Worm (Caenorhabditis elegans) whole organism, L4 larva: ENCODE measurements around the gene ZK1240.9.

Experiments used
- D1046.2 ChIP-seq: fragments of 200-800 bp; sonication (Bioruptor generic); IDR thresholded peaks from 2 replicates; pipeline ENCODE4 v1.3.6; 2022; ENCODE audit warnings: missing genetic modification characterization, missing compliant biosample characterization
- F10B5.3 ChIP-seq: sonication (generic microtip); optimal IDR thresholded peaks from 2 replicates; lab custom pipeline; 2016; ENCODE audit warnings: mild to moderate bottlenecking, missing genetic modification characterization, missing compliant biosample characterization
- F26F4.8 ChIP-seq: fragments of 200-800 bp; sonication (Bioruptor generic); conservative IDR thresholded peaks from 2 replicates; pipeline ENCODE4 v1.3.6; 2022; ENCODE audit warnings: missing genetic modification characterization, missing compliant biosample characterization
- F37D6.2 ChIP-seq: sonication (generic microtip); optimal IDR thresholded peaks from 2 replicates; lab custom pipeline; 2016; ENCODE audit warnings: mild to moderate bottlenecking, missing genetic modification characterization, missing compliant biosample characterization
- F49E8.2 ChIP-seq: sonication (generic microtip); optimal IDR thresholded peaks from 2 replicates; lab custom pipeline; 2016; ENCODE audit warnings: missing compliant biosample characterization, mild to moderate bottlenecking, missing genetic modification characterization, borderline replicate concordance
- T26A8.4 ChIP-seq: fragments of 200-800 bp; sonication (Bioruptor generic); IDR thresholded peaks from 2 replicates; pipeline ENCODE4 v1.3.6; 2022; ENCODE audit warnings: missing genetic modification characterization, missing compliant biosample characterization
- ZK337.2 ChIP-seq: fragments of 200-800 bp; sonication (Bioruptor generic); IDR thresholded peaks from 2 replicates; pipeline ENCODE4 v1.3.6; 2022; ENCODE audit warnings: missing genetic modification reagents, missing genetic modification characterization, missing compliant biosample characterization
- ZK546.5 ChIP-seq, 2 experiments: sonication (generic microtip); optimal IDR thresholded peaks; 2 replicates each; lab custom pipeline; 2017; ENCODE audit warnings: missing biosample characterization in 2 of 2, missing genetic modification characterization in 2 of 2
- aha-1 ChIP-seq: fragments of 150-350 bp; peaks from one replicate; lab custom pipeline; 2014; ENCODE audit warnings: missing biosample characterization, missing genetic modification characterization
- ama-1 ChIP-seq: fragments of 150-350 bp; optimal IDR thresholded peaks from 2 replicates; lab custom pipeline; 2014; ENCODE audit warnings: inconsistent platforms, mixed read lengths
- arid-1 ChIP-seq: fragments of 200-800 bp; sonication (Bioruptor generic); conservative IDR thresholded peaks from 2 replicates; pipeline ENCODE4 v1.3.6; 2022; ENCODE audit warnings: missing genetic modification reagents, missing genetic modification characterization, missing compliant biosample characterization
- ceh-32 ChIP-seq: sonication (generic microtip); optimal IDR thresholded peaks from 2 replicates; lab custom pipeline; 2016; ENCODE audit warnings: mild to moderate bottlenecking, missing genetic modification characterization, missing compliant biosample characterization; ENCODE audit not compliant: poor library complexity
- ces-1 ChIP-seq: fragments of 150-350 bp; sonication (generic microtip); optimal IDR thresholded peaks from 4 replicates; lab custom pipeline; 2014; ENCODE audit warnings: missing biosample characterization, missing genetic modification reagents, missing genetic modification characterization
- daf-12 ChIP-seq: fragments of 150-350 bp; optimal IDR thresholded peaks from 2 replicates; lab custom pipeline; 2014; ENCODE audit warnings: missing biosample characterization, missing genetic modification reagents, missing genetic modification characterization
- dmd-6 ChIP-seq: fragments of 200-800 bp; sonication (Bioruptor generic); IDR thresholded peaks from 2 replicates; pipeline ENCODE4 v1.3.6; 2022; ENCODE audit warnings: missing genetic modification reagents, missing genetic modification characterization, missing compliant biosample characterization
- egl-43 ChIP-seq: fragments of 200-800 bp; sonication (Bioruptor generic); IDR thresholded peaks from 2 replicates; pipeline ENCODE4 v1.3.6; 2022; ENCODE audit warnings: missing genetic modification reagents, missing genetic modification characterization, missing compliant biosample characterization
- lin-13 ChIP-seq: fragments of 150-350 bp; optimal IDR thresholded peaks from 2 replicates; lab custom pipeline; 2014; ENCODE audit warnings: missing biosample characterization, missing genetic modification reagents, missing genetic modification characterization
- lin-29 ChIP-seq: fragments of 200-800 bp; sonication (Bioruptor generic); IDR thresholded peaks from 2 replicates; pipeline ENCODE4 v1.3.6; 2022; ENCODE audit warnings: missing genetic modification reagents, missing genetic modification characterization, missing compliant biosample characterization
- madf-9 ChIP-seq: fragments of 200-800 bp; sonication (Bioruptor generic); conservative IDR thresholded peaks from 2 replicates; pipeline ENCODE4 v1.3.6; 2022; ENCODE audit warnings: missing genetic modification reagents, missing genetic modification characterization, missing compliant biosample characterization
- mdt-29 ChIP-seq: fragments of 200-800 bp; sonication (Bioruptor generic); IDR thresholded peaks from 2 replicates; pipeline ENCODE4 v1.3.6; 2022; ENCODE audit warnings: missing genetic modification reagents, missing genetic modification characterization, missing compliant biosample characterization
- nhr-10 ChIP-seq: fragments of 150-350 bp; optimal IDR thresholded peaks from 2 replicates; lab custom pipeline; 2014; ENCODE audit warnings: missing biosample characterization, missing genetic modification characterization
- nhr-11 ChIP-seq: fragments of 150-350 bp; optimal IDR thresholded peaks from 2 replicates; lab custom pipeline; 2014; ENCODE audit warnings: missing biosample characterization, missing genetic modification characterization
- nhr-28 ChIP-seq: fragments of 150-350 bp; optimal IDR thresholded peaks from 2 replicates; lab custom pipeline; 2014; ENCODE audit warnings: missing biosample characterization, missing genetic modification characterization
- nhr-41 ChIP-seq: fragments of 200-800 bp; sonication (Bioruptor generic); IDR thresholded peaks from 2 replicates; pipeline ENCODE4 v1.3.6; 2022; ENCODE audit warnings: missing genetic modification reagents, missing genetic modification characterization, missing compliant biosample characterization
- nhr-42 ChIP-seq: fragments of 200-800 bp; sonication (Bioruptor generic); IDR thresholded peaks from 2 replicates; pipeline ENCODE4 v1.3.6; 2022; ENCODE audit warnings: missing genetic modification characterization, missing compliant biosample characterization
- pha-4 ChIP-seq, 2 experiments: fragments of 150-350 bp in 1 of 2; fragments of 200-800 bp in 1 of 2; sonication (Bioruptor generic) in 1 of 2; IDR thresholded peaks in 1 of 2; optimal IDR thresholded peaks in 1 of 2; 2 replicates each; pipeline versions ENCODE4 v1.3.6 to Lab custom; 2014 to 2022; ENCODE audit warnings: missing genetic modification characterization in 2 of 2, missing genetic modification reagents in 2 of 2, missing biosample characterization in 1 of 2, missing compliant biosample characterization in 1 of 2
- php-3 ChIP-seq: fragments of 200-800 bp; sonication (Bioruptor generic); IDR thresholded peaks from 2 replicates; pipeline ENCODE4 v1.3.6; 2022; ENCODE audit warnings: missing genetic modification reagents, missing genetic modification characterization, missing compliant biosample characterization
- pqm-1 ChIP-seq: sonication (generic microtip); optimal IDR thresholded peaks from 2 replicates; lab custom pipeline; 2017; ENCODE audit warnings: missing biosample characterization, missing genetic modification characterization
- saeg-2 ChIP-seq: fragments of 200-800 bp; sonication (Bioruptor generic); IDR thresholded peaks from 2 replicates; pipeline ENCODE4 v1.3.6; 2022; ENCODE audit warnings: missing genetic modification reagents, missing genetic modification characterization, missing compliant biosample characterization
- set-16 ChIP-seq: fragments of 200-800 bp; sonication (Bioruptor generic); IDR thresholded peaks from 2 replicates; pipeline ENCODE4 v1.3.6; 2022; ENCODE audit warnings: missing genetic modification reagents, missing genetic modification characterization, missing compliant biosample characterization
- unc-62 ChIP-seq, 3 experiments: fragments of 150-350 bp in 1 of 3; sonication (generic microtip); optimal IDR thresholded peaks in 2 of 3; peaks in 1 of 3; 1 replicate in 1 of 3; 2 replicates in 2 of 3; lab custom pipeline; 2014 to 2017; ENCODE audit warnings: missing biosample characterization in 3 of 3, missing genetic modification characterization in 3 of 3, missing genetic modification reagents in 3 of 3, missing genotype in 1 of 3
- ztf-11 ChIP-seq: fragments of 150-350 bp; optimal IDR thresholded peaks from 2 replicates; lab custom pipeline; 2014; ENCODE audit warnings: missing biosample characterization, missing genetic modification characterization

The ZK1240.9 gene

ce11 chrII:2317883-2318357 is at the start of gene ZK1240.9, which contains the start of gene ZK1240.5:
Gene ZK1240.9, plus strand, starts transcription at chrII:2318189.
Gene ZK1240.5, minus strand, starts transcription at chrII:2317933.
- TF ChIP-seq T26A8.4 (GFP tag; lab: Robert Waterston, UW) (no peak), lin-29 (GFP tag; lab: Robert Waterston, UW) (no peak), nhr-10 (tag; lab: Kevin White, UChicago) (no peak), aha-1 (tag; lab: Kevin White, UChicago) (peak; percentile 22), pqm-1 (tag; lab: Kevin White, UChicago) (peak; percentile 76), unc-62 (GFP tag; optimal IDR thresholded peaks at IDR 0.05 in 1 of 2; lab: Kevin White, UChicago) (peak in 1 of 2 experiments; percentile 72), unc-62 (tag; optimal IDR thresholded peaks at IDR 0.05; lab: Kevin White, UChicago) (no peak), ceh-32 (tag; lab: Kevin White, UChicago) (no peak), nhr-28 (tag; lab: Kevin White, UChicago) (peak; percentile 26), nhr-41 (GFP tag; lab: Robert Waterston, UW) (no peak), dmd-6 (0 out of 2 replicates have a peak, but pooled peaks have one; percentile 14), php-3 (GFP tag; lab: Robert Waterston, UW) (peak; percentile 9; the same call in 1 of the 2 replicates), ces-1 (GFP tag; lab: Kevin White, UChicago) (no peak)
- TF ChIP-seq, all 104 proteins: peak for 6

ce11 chrII:2273750-2274149 is 44.2 kb upstream of the ZK1240.9 start:
- TF ChIP-seq lin-13 (GFP tag; lab: Kevin White, UChicago) (no peak), madf-9 (GFP tag; lab: Robert Waterston, UW) (no peak), ztf-11 (no peak), mdt-29 (GFP tag; lab: Robert Waterston, UW) (no peak), set-16 (GFP tag; lab: Robert Waterston, UW) (peak; percentile 86), egl-43 (GFP tag; lab: Robert Waterston, UW) (0 out of 2 replicates have a peak, but pooled peaks have one; percentile 50), pha-4 (GFP tag; IDR thresholded peaks at IDR 0.05; lab: Robert Waterston, UW) (no peak), pha-4 (tag; optimal IDR thresholded peaks at IDR 0.05; lab: Kevin White, UChicago) (no peak), nhr-28 (tag; lab: Kevin White, UChicago) (no peak), ceh-32 (tag; lab: Kevin White, UChicago) (no peak), ZK337.2 (GFP tag; lab: Robert Waterston, UW) (0 out of 2 replicates have a peak, but pooled peaks have one; percentile 35), ZK546.5 (tag; optimal IDR thresholded peaks at IDR 0.05; lab: Kevin White, UChicago) (no peak), aha-1 (tag; lab: Kevin White, UChicago) (peak; percentile 28)

ce11 chrII:2277418-2277817 is 40.6 kb upstream of the ZK1240.9 start, which contains the start of gene K09F6.15:
Gene K09F6.15, minus strand, starts transcription at chrII:2277518.
- TF ChIP-seq saeg-2 (no peak), daf-12 (no peak), F10B5.3 (tag; lab: Kevin White, UChicago) (no peak), F37D6.2 (no peak), ama-1 (no peak), nhr-42 (no peak), F49E8.2 (no peak), nhr-10 (tag; lab: Kevin White, UChicago) (no peak)
- TF ChIP-seq, all 104 proteins: peak for 0

ce11 chrII:2279263-2279662 is 38.7 kb upstream of the ZK1240.9 start, which contains the start of gene K09F6.6:
Gene K09F6.6, minus strand, starts transcription at chrII:2279305.
- peak; percentile 70 for TF ChIP-seq set-16 (GFP tag; lab: Robert Waterston, UW)
- peak; percentile 27; the same call in 1 of the 2 replicates for TF ChIP-seq ZK337.2 (GFP tag; lab: Robert Waterston, UW)
- no peak for TF ChIP-seq nhr-11 (tag; lab: Kevin White, UChicago)
- no peak for TF ChIP-seq arid-1 (GFP tag; lab: Robert Waterston, UW)
- 0 out of 2 replicates have a peak, but pooled peaks have one; percentile 11 for TF ChIP-seq D1046.2
- TF ChIP-seq F26F4.8 (GFP tag; lab: Robert Waterston, UW): 0 out of 2 replicates have a peak, but pooled peaks have one; percentile 47
